Fruit fly (Drosophila melanogaster) whole organism: ENCODE data around the gene trh.

ENCODE experiments used
- CG8478 ChIP-seq: fragments of >200 bp; optimal IDR thresholded peaks from 2 replicates; lab custom pipeline; 2018; ENCODE audit warnings: inconsistent platforms
- pan ChIP-seq: fragments of >200 bp; optimal IDR thresholded peaks from 2 replicates; lab custom pipeline; 2017
- psq ChIP-seq: fragments of >200 bp; optimal IDR thresholded peaks from 2 replicates; lab custom pipeline; 2017

- TF ChIP-seq CG8478 (lab: Kevin White, UChicago) (no peak), psq (lab: Kevin White, UChicago) (no peak), pan (lab: Kevin White, UChicago) (no peak)
Observed at dm6 chr3L:437607-438006, 45.2 kb upstream of the trh start.
